Worm (Caenorhabditis elegans): ENCODE measurements around the gene nhr-242.

The nhr-242 gene

ce11 chrIV:2606572-2606971, 25.2 kb upstream of the nhr-242 start:
- TF ChIP-seq tab-1 (GFP tag; IDR thresholded peaks at IDR 0.05) = no peak
- TF ChIP-seq ztf-23 (GFP tag; IDR thresholded peaks at IDR 0.05) = no peak
- no peak for TF ChIP-seq ref-1 (GFP tag; conservative IDR thresholded peaks at IDR 0.05)
- no peak for TF ChIP-seq cog-1 (tag; optimal IDR thresholded peaks at IDR 0.05)
- no peak for TF ChIP-seq klf-2 (GFP tag; conservative IDR thresholded peaks at IDR 0.05)
- TF ChIP-seq med-1 (GFP tag; optimal IDR thresholded peaks at IDR 0.05; ENCODE audit: insufficient read depth) = no peak
- no peak for TF ChIP-seq ztf-29 (GFP tag; IDR thresholded peaks at IDR 0.05)
- no peak for TF ChIP-seq T22C8.4 (GFP tag; IDR thresholded peaks at IDR 0.05)
- TF ChIP-seq flt-1 (GFP tag; IDR thresholded peaks at IDR 0.05) = no peak

DNA sequence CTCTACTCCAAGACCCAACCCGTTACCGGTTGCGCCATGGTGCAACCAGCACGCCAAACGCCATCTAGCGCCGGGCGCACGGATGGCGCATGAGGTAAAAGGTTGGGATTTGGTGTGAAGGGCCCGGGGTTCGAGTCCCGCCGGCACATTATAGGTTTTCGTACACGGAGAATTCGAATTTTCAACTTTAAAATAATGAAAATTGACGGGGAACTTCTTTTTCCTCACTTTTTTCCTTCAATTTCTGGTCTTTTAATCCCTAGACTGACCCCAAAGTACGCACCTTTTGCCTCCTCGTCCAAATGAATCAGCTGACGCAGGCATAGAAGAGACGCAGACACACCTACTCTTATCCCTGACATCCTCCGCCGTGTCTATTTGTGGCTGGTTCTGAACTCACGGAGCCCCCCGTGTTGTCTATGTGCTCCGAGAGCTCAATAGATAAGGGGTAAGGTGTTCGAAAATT, 22.2 kb upstream of the nhr-242 start:
- TF ChIP-seq ztf-29 (GFP tag; IDR thresholded peaks at IDR 0.05) (no peak), cog-1 (tag; optimal IDR thresholded peaks at IDR 0.05) (no peak), klf-2 (GFP tag; conservative IDR thresholded peaks at IDR 0.05) (no peak), tab-1 (GFP tag; IDR thresholded peaks at IDR 0.05) (no peak), T22C8.4 (GFP tag; IDR thresholded peaks at IDR 0.05) (no peak), ztf-23 (GFP tag; IDR thresholded peaks at IDR 0.05) (no peak), med-1 (GFP tag; optimal IDR thresholded peaks at IDR 0.05; ENCODE audit: insufficient read depth) (no peak), ref-1 (GFP tag; conservative IDR thresholded peaks at IDR 0.05) (no peak), flt-1 (GFP tag; IDR thresholded peaks at IDR 0.05) (no peak)

ce11 chrIV:2602862-2603189, 21.4 kb upstream of the nhr-242 start:
- TF ChIP-seq tab-1 (GFP tag; IDR thresholded peaks at IDR 0.05) = no peak

DNA sequence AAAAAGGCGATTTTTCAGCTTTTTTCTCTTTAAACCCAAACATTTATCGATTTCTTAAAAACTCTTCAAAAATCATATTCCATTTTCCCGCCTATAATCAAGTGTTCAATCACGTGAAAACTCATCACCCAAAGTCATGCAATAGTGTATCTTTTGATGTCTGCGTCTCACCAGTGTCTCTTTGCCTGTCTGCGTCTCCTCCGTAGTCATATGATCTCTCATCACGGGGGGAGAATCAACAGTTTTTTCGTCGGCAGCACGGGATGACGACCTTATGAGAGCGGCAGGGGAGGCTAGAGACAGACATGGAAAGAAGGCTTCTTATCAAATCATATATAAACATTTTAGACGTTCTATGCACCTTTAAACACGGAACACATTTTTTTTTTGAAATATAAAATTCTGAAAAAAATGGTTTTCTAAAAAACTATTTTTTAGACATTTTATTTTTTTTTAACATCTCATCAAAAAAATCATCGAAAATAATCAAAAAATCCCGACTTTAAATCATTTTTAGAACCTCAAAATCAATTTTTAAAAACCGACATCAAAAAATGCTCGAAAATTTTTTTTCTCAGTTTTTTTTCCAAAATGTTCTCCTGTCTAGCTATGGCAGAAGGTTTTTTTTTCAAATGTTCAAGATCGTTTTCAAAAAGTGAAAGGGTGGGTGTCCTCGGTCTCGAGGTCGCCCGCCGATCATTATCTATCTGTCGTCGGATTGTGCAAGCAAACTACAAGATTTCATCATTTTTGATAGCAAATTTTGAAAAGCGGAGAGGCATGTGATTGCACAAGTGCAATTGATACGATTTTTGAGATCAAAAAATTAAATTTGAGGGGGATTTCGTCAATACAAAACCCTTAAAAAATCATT, 20.8 kb upstream of the nhr-242 start:
- no peak for TF ChIP-seq ztf-29 (GFP tag; IDR thresholded peaks at IDR 0.05)
- 0 out of 2 replicates have a peak, but pooled peaks have one; percentile 9 for TF ChIP-seq klf-2 (GFP tag; conservative IDR thresholded peaks at IDR 0.05)
- no peak for TF ChIP-seq ref-1 (GFP tag; conservative IDR thresholded peaks at IDR 0.05)
- peak; percentile 7; the same call in 1 of the 2 replicates for TF ChIP-seq T22C8.4 (GFP tag; IDR thresholded peaks at IDR 0.05)
- 0 out of 2 replicates have a peak, but pooled peaks have one; percentile 54 for TF ChIP-seq ztf-23 (GFP tag; IDR thresholded peaks at IDR 0.05)
- peak; percentile 49; the same call in 1 of the 2 replicates for TF ChIP-seq flt-1 (GFP tag; IDR thresholded peaks at IDR 0.05)
- peak; percentile 43 for TF ChIP-seq cog-1 (tag; optimal IDR thresholded peaks at IDR 0.05)
- TF ChIP-seq med-1 (GFP tag; optimal IDR thresholded peaks at IDR 0.05; ENCODE audit: insufficient read depth) = no peak

- TF ChIP-seq tab-1 (GFP tag; IDR thresholded peaks at IDR 0.05) (no peak), ztf-29 (GFP tag; IDR thresholded peaks at IDR 0.05) (no peak), med-1 (GFP tag; optimal IDR thresholded peaks at IDR 0.05; ENCODE audit: insufficient read depth) (no peak), ref-1 (GFP tag; conservative IDR thresholded peaks at IDR 0.05) (no peak), ztf-23 (GFP tag; IDR thresholded peaks at IDR 0.05) (no peak), cog-1 (tag; optimal IDR thresholded peaks at IDR 0.05) (no peak), flt-1 (GFP tag; IDR thresholded peaks at IDR 0.05) (no peak), T22C8.4 (GFP tag; IDR thresholded peaks at IDR 0.05) (no peak), klf-2 (GFP tag; conservative IDR thresholded peaks at IDR 0.05) (no peak)
These were observed 19.5 kb upstream of the nhr-242 start, which contains the start of gene epg-9 for ce11 chrIV:2600841-2601240. Gene epg-9 (plus strand): TSS chrIV:2601141.

DNA sequence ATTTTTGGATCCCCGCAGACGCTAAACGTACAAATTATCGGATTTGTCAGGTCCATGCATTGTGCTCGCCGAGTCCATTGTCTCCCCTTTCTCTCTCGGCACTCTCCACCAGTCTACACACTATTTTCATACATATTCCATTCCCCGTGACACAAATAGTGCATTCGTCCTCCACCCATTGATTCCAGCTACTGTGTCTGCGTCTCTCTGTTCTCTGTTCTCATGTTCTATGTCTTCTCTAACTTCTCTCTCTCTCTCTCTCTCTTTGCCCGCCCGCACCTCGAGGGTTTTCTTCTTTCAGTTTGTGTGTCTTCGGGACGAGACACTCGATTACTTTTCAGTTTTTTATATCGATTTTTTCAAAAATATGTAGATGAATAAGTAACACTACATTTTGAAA, 18.3 kb upstream of the nhr-242 start:
- TF ChIP-seq T22C8.4 (GFP tag; IDR thresholded peaks at IDR 0.05) = peak; percentile 9; the same call in 1 of the 2 replicates
- TF ChIP-seq ztf-23 (GFP tag; IDR thresholded peaks at IDR 0.05) = no peak
- TF ChIP-seq flt-1 (GFP tag; IDR thresholded peaks at IDR 0.05) = no peak

DNA sequence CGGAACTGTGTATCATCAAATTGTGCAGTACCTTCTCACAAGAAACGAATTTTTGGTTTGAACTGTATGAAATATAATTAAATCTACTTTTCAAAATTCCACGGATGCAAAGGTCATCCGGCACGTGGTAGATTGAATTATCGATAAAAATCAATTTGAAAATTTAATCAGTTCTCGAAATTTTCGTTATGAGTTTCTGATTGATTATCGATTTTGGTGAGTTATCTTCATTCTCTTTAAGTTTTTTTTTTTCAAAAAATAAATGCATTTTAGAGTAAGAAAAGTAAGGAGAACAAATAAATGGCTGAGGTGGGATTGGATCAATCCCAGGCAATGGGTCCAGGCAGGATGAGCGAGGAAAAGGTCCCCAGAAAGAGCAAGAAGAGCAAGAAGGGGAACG, 16.0 kb upstream of the nhr-242 start, which contains the start of gene Y69A2AR.47:
Y69A2AR.47 (plus strand) TSS at position 301 of the 400 bp plus-strand sequence.
- TF ChIP-seq ztf-23 (GFP tag; IDR thresholded peaks at IDR 0.05) = no peak
- no peak for TF ChIP-seq tab-1 (GFP tag; IDR thresholded peaks at IDR 0.05)
- no peak for TF ChIP-seq med-1 (GFP tag; optimal IDR thresholded peaks at IDR 0.05; ENCODE audit: insufficient read depth)
- TF ChIP-seq ztf-29 (GFP tag; IDR thresholded peaks at IDR 0.05) = no peak
- TF ChIP-seq ref-1 (GFP tag; conservative IDR thresholded peaks at IDR 0.05) = no peak
- no peak for TF ChIP-seq cog-1 (tag; optimal IDR thresholded peaks at IDR 0.05)
- TF ChIP-seq flt-1 (GFP tag; IDR thresholded peaks at IDR 0.05) = no peak
- no peak for TF ChIP-seq T22C8.4 (GFP tag; IDR thresholded peaks at IDR 0.05)
- TF ChIP-seq klf-2 (GFP tag; conservative IDR thresholded peaks at IDR 0.05) = no peak

- TF ChIP-seq med-1 (GFP tag; optimal IDR thresholded peaks at IDR 0.05; ENCODE audit: insufficient read depth) = no peak
These were observed 8.3 kb downstream of the nhr-242 start for ce11 chrIV:2573122-2573521.

DNA sequence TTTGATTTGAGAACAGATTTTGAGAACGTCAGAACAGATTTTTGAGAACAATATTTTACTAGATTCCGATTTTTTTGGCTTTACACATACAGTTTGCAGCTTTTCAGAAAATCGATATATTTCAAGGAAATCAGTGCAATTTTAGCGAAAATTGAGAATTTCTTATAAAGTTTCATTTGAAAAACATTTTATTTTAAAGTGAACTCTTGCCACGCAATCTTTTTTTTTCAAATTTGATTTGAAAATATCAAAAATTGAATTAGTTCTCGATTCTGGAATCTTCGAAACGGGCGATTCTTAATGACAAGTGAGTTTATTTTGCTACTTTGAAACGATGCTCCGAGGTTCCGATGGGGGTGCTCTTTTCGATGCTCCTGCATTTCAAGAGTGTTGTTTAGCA, 9.3 kb downstream of the nhr-242 start, which contains the start of gene Y69A2AR.51:
Y69A2AR.51 (plus strand) TSS at position 301 of the 400 bp plus-strand sequence.
- TF ChIP-seq tab-1 (GFP tag; IDR thresholded peaks at IDR 0.05) = no peak
- no peak for TF ChIP-seq cog-1 (tag; optimal IDR thresholded peaks at IDR 0.05)
- TF ChIP-seq ref-1 (GFP tag; conservative IDR thresholded peaks at IDR 0.05) = no peak
- TF ChIP-seq flt-1 (GFP tag; IDR thresholded peaks at IDR 0.05) = no peak
- no peak for TF ChIP-seq ztf-29 (GFP tag; IDR thresholded peaks at IDR 0.05)
- TF ChIP-seq klf-2 (GFP tag; conservative IDR thresholded peaks at IDR 0.05) = no peak
- TF ChIP-seq T22C8.4 (GFP tag; IDR thresholded peaks at IDR 0.05) = no peak
- TF ChIP-seq ztf-23 (GFP tag; IDR thresholded peaks at IDR 0.05) = no peak
- TF ChIP-seq med-1 (GFP tag; optimal IDR thresholded peaks at IDR 0.05; ENCODE audit: insufficient read depth) = no peak

DNA sequence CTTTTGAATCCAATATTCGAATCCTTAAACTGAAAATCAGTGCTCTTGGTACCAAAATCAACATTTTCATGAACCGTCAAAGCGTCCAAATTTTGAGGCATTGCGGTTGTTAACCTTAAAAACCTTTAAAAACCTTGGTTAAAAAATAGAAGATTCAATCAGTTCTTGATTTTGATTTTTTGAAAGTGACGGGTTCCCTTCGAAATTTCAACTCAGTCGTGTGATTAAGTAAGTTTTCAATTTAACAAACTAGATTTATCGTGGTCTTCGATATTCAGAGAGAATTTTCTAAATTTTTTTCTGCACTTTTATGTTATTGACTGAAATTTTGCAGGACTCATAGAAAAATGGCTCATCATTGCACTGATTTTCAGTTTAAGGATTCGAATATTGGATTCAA, 13.1 kb downstream of the nhr-242 start, which contains the start of the genes Y69A2AR.25 and Y69A2AR.12:
Y69A2AR.25 (minus strand) TSS at position 101 of the 400 bp plus-strand sequence.
Y69A2AR.12 (plus strand) TSS at position 348 of the 400 bp plus-strand sequence.
- no peak for TF ChIP-seq cog-1 (tag; optimal IDR thresholded peaks at IDR 0.05)
